Fruit fly (Drosophila melanogaster) ovary, adult (tissue): Measurements from ENCODE around the gene Mkp3.

ENCODE experiments used
- CG17801 ChIP-seq: fragments of 200-800 bp; optimal IDR thresholded peaks from 2 replicates; lab custom pipeline; 2019; ENCODE audit warnings: missing biosample characterization, mild to moderate bottlenecking, missing genetic modification characterization, moderate library complexity; ENCODE audit not compliant: partially characterized antibody

The Mkp3 gene

dm6 chr3L:19037051-19037450, 49.2 kb downstream of the Mkp3 start:
- TF ChIP-seq CG17801 (GFP tag; lab: Kevin White, UChicago): no peak

- no peak for TF ChIP-seq CG17801 (GFP tag; lab: Kevin White, UChicago)
Measured at dm6 chr3L:19036119-19036518, 50.1 kb downstream of the Mkp3 start.

dm6 chr3L:19035163-19035900, 50.9 kb downstream of the Mkp3 start:
- TF ChIP-seq CG17801 (GFP tag; lab: Kevin White, UChicago): no peak

- TF ChIP-seq CG17801 (GFP tag; lab: Kevin White, UChicago): no peak
Measured at dm6 chr3L:19033154-19033811, 52.9 kb downstream of the Mkp3 start.

dm6 chr3L:19032676-19033075, 53.5 kb downstream of the Mkp3 start:
- TF ChIP-seq CG17801 (GFP tag; lab: Kevin White, UChicago): no peak

dm6 chr3L:19031858-19032257, 54.4 kb downstream of the Mkp3 start:
- no peak for TF ChIP-seq CG17801 (GFP tag; lab: Kevin White, UChicago)

- no peak for TF ChIP-seq CG17801 (GFP tag; lab: Kevin White, UChicago)
Measured at dm6 chr3L:19027172-19027571, 59.1 kb downstream of the Mkp3 start.

- no peak for TF ChIP-seq CG17801 (GFP tag; lab: Kevin White, UChicago)
Measured at dm6 chr3L:19024800-19025199, 61.4 kb downstream of the Mkp3 start.

dm6 chr3L:19021701-19022100, 64.5 kb downstream of the Mkp3 start:
- TF ChIP-seq CG17801 (GFP tag; lab: Kevin White, UChicago): no peak

dm6 chr3L:19020467-19020866, 65.8 kb downstream of the Mkp3 start:
- TF ChIP-seq CG17801 (GFP tag; lab: Kevin White, UChicago): no peak

dm6 chr3L:19019308-19019749, 66.9 kb downstream of the Mkp3 start:
- TF ChIP-seq CG17801 (GFP tag; lab: Kevin White, UChicago): no peak

- no peak for TF ChIP-seq CG17801 (GFP tag; lab: Kevin White, UChicago)
Measured at dm6 chr3L:19018440-19018839, 67.8 kb downstream of the Mkp3 start.

- TF ChIP-seq CG17801 (GFP tag; lab: Kevin White, UChicago): no peak
Measured at dm6 chr3L:19016805-19017161, 69.4 kb downstream of the Mkp3 start.
